Fruit fly (Drosophila melanogaster): ENCODE data around the gene alpha-PheRS.

The alpha-PheRS gene

DNA sequence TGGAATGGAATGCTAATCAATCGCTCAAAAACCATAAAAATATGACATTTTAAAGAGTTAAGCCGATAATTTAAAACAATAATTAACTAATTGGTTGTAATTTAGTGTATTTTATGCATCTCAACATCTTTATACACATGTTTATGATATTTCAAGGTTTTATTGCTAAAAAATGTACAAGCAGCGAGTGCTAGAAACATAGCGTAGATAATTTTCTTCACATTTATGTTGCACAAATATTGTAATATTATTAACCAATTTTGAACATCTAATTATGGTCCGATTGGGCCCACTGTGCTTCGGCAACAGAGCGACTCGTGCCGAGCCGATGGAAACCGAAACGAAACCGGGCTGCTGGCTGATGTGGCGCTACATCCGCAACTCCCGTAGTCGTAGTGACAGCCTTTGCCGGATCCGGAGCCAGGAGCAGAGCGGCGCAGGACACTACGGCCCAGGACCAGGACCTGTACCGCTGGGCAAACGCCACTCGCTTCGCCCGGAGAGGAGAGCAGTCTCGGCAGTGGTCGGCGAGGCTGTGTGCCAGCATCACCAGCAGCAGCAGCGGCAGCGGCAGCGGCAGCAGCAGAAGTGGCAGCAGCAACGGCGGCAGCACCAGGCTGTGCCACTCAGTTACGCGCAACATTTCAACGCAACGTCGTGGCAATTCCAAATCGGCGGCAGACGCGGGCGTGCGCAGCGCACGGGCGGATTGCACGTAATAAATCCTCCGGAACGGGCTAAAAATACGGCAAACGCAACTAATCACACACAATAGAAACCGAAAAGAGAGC, 33.0 kb upstream of the alpha-PheRS start, which contains the start of gene sdt:
sdt (plus strand) TSS at position 385 of the 791 bp plus-strand sequence.
- TF ChIP-seq fd96Ca (GFP tag; IDR thresholded peaks at IDR 0.05) = no peak
- no peak for TF ChIP-seq CG15710 (tag; optimal IDR thresholded peaks at IDR 0.05)
- no peak for TF ChIP-seq gl (tag; optimal IDR thresholded peaks at IDR 0.05)
- TF ChIP-seq CG8159 (tag; optimal IDR thresholded peaks at IDR 0.05) = peak; percentile 20
- TF ChIP-seq Pif1A (GFP tag; optimal IDR thresholded peaks at IDR 0.05) = no peak
- TF ChIP-seq CG13204 (GFP tag; optimal IDR thresholded peaks at IDR 0.05) = peak; percentile 69

DNA sequence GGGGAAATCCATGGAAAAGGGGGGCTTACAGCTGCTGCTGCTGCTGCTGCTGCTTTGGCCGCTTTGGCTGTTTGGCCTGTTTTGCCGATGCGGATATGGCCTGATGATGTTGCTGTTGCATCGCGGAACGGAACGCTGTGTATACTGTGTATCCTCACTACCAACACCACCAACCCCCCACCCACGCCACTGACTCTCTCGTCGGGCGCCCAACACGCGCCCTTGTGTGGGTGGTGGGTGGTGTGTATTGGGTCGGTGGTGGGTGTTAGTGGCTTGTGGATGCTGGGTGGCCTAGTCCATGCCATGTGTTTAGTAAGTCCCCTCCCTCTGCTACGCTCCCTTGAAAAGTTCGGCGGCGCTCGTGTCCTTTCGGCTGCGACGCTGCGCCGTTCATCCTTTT, 32.3 kb upstream of the alpha-PheRS start:
- TF ChIP-seq D1 (tag; optimal IDR thresholded peaks at IDR 0.05) = no peak
- peak; percentile 11; the same call in 1 of the 3 replicates for TF ChIP-seq fd96Ca (GFP tag; IDR thresholded peaks at IDR 0.05)
- TF ChIP-seq CG13204 (GFP tag; optimal IDR thresholded peaks at IDR 0.05) = peak; percentile 85
- peak; percentile 15; the same call in 1 of the 2 replicates for TF ChIP-seq CG12605 (GFP tag; IDR thresholded peaks at IDR 0.05)

DNA sequence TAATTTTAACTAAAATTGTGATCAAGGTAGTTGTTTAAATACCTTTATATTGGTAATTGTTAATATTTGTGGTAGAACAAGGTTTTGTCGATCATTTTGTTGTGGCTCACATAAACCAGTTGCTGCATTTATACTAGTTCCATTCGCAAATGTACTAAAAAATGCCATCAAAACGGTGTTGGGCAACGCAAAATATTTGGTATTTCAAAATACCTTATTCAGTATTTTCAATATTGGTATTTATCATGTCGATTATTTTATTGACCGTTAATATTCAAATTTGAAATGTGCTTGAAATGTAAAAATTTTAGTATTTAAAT, 31.6 kb upstream of the alpha-PheRS start, which contains the start of gene slpr:
slpr (minus strand) TSS at position 156 of the 320 bp plus-strand sequence.
- TF ChIP-seq CG14655 (GFP tag; optimal IDR thresholded peaks at IDR 0.05) (no peak), CG32121 (GFP tag; IDR thresholded peaks at IDR 0.05) (no peak), CG8159 (tag; optimal IDR thresholded peaks at IDR 0.05) (no peak), Pif1A (GFP tag; optimal IDR thresholded peaks at IDR 0.05) (no peak), CG15710 (tag; optimal IDR thresholded peaks at IDR 0.05) (no peak), CG13204 (GFP tag; optimal IDR thresholded peaks at IDR 0.05) (no peak), rn (GFP tag; IDR thresholded peaks at IDR 0.05) (no peak), CG17806 (tag; optimal IDR thresholded peaks at IDR 0.05) (no peak), Ets98B (GFP tag; IDR thresholded peaks at IDR 0.05) (no peak), CG4496 (GFP tag; IDR thresholded peaks at IDR 0.05) (no peak), CG34367 (tag; optimal IDR thresholded peaks at IDR 0.05) (no peak), CG8301 (tag; optimal IDR thresholded peaks at IDR 0.05) (no peak), CG12605 (GFP tag; IDR thresholded peaks at IDR 0.05) (no peak), fd96Ca (GFP tag; IDR thresholded peaks at IDR 0.05) (no peak), D1 (tag; optimal IDR thresholded peaks at IDR 0.05) (no peak), CG10348 (GFP tag; IDR thresholded peaks at IDR 0.05) (no peak), Snoo (tag; optimal IDR thresholded peaks at IDR 0.05) (no peak), EcR (GFP tag; optimal IDR thresholded peaks at IDR 0.05) (no peak), gl (tag; optimal IDR thresholded peaks at IDR 0.05) (no peak)

DNA sequence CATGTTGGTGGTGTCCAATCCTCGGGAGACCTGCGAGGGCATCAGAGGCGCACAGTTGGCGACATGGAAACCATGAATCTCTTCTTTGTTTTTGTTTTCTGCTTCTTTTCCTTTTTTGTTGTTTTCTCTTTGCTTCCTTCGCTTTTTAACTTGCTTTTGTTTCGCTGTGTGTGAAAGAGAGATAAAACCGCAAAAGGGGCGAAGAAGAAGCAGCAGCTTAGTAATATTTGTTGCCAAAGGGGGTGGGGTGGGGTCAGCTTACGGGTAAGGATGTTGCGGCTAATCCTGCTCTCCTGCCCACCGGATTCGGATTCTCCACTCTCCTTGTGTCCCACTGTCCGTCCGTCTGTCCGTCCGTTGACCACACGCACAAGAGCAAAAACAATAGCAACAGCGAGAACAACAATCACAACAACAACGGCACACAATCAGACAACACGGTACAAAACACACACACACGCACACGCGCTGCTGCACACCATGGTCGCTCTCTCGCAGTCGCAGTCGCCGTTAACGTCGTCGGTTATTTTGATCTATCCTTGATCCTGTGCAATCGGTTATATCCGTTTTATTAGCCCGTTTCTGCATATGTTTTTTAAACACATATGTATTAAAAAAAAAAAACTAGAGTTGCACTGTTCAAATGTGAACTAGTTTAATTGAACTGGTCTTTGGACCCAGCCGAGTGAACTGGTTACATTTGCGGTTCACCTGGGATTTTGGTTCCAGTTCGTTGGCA, 31.1 kb upstream of the alpha-PheRS start:
- no peak for TF ChIP-seq Pif1A (GFP tag; optimal IDR thresholded peaks at IDR 0.05)
- TF ChIP-seq CG13204 (GFP tag; optimal IDR thresholded peaks at IDR 0.05) = no peak
- TF ChIP-seq CG4496 (GFP tag; IDR thresholded peaks at IDR 0.05) = peak; percentile 39; the same call in 1 of the 3 replicates
- TF ChIP-seq gl (tag; optimal IDR thresholded peaks at IDR 0.05) = peak; percentile 56
- TF ChIP-seq CG12605 (GFP tag; IDR thresholded peaks at IDR 0.05) = peak; percentile 14; the same call in 1 of the 2 replicates
- TF ChIP-seq CG9948 (tag; optimal IDR thresholded peaks at IDR 0.05) = peak; percentile 26
- no peak for TF ChIP-seq CG14655 (GFP tag; optimal IDR thresholded peaks at IDR 0.05)
- no peak for TF ChIP-seq CG10348 (GFP tag; IDR thresholded peaks at IDR 0.05)
- TF ChIP-seq CG32121 (GFP tag; IDR thresholded peaks at IDR 0.05) = no peak
- no peak for TF ChIP-seq Pif1B (GFP tag; optimal IDR thresholded peaks at IDR 0.05)
- no peak for TF ChIP-seq Ets98B (GFP tag; IDR thresholded peaks at IDR 0.05)
- peak; percentile 41 for TF ChIP-seq CG15710 (tag; optimal IDR thresholded peaks at IDR 0.05)
- TF ChIP-seq EcR (GFP tag; optimal IDR thresholded peaks at IDR 0.05) = peak; percentile 38
- TF ChIP-seq CG8159 (tag; optimal IDR thresholded peaks at IDR 0.05) = peak; percentile 35
- TF ChIP-seq rn (GFP tag; IDR thresholded peaks at IDR 0.05) = no peak
- no peak for TF ChIP-seq CG8301 (tag; optimal IDR thresholded peaks at IDR 0.05)
- TF ChIP-seq fd96Ca (GFP tag; IDR thresholded peaks at IDR 0.05) = no peak
- no peak for TF ChIP-seq CG17806 (tag; optimal IDR thresholded peaks at IDR 0.05)
- TF ChIP-seq CG34367 (tag; optimal IDR thresholded peaks at IDR 0.05) = peak; percentile 46
- no peak for TF ChIP-seq D1 (tag; optimal IDR thresholded peaks at IDR 0.05)
- TF ChIP-seq Snoo (tag; optimal IDR thresholded peaks at IDR 0.05) = no peak

DNA sequence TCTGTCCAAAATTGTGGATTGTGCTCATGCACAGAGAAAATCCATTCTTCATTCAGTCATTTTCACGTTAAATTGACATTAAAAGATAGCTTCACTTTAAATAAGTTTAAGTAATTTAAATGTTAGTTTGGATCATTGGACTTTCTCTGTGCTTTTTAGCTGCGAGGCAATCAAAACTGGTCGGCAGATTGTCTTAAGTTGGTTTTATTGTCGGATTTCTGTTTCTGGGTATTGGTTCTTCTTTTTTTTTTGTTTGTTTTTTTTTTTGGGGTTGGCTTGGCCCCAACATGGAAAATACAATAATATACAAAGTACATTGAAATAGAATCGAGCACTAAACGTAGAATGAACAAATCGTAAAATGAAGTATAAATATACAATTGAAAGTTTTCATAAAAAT, 24.8 kb upstream of the alpha-PheRS start, which contains the start of gene CG2278:
CG2278 (minus strand) TSS at position 101 of the 400 bp plus-strand sequence.
- no peak for TF ChIP-seq Ets98B (GFP tag; IDR thresholded peaks at IDR 0.05)
- no peak for TF ChIP-seq Pif1A (GFP tag; optimal IDR thresholded peaks at IDR 0.05)
- TF ChIP-seq fd96Ca (GFP tag; IDR thresholded peaks at IDR 0.05) = no peak
- TF ChIP-seq CG17806 (tag; optimal IDR thresholded peaks at IDR 0.05) = no peak
- no peak for TF ChIP-seq CG10348 (GFP tag; IDR thresholded peaks at IDR 0.05)
- TF ChIP-seq CG13204 (GFP tag; optimal IDR thresholded peaks at IDR 0.05) = no peak
- TF ChIP-seq gl (tag; optimal IDR thresholded peaks at IDR 0.05) = no peak
- no peak for TF ChIP-seq CG32121 (GFP tag; IDR thresholded peaks at IDR 0.05)
- TF ChIP-seq CG4496 (GFP tag; IDR thresholded peaks at IDR 0.05) = no peak
- no peak for TF ChIP-seq CG14655 (GFP tag; optimal IDR thresholded peaks at IDR 0.05)
- no peak for TF ChIP-seq CG8159 (tag; optimal IDR thresholded peaks at IDR 0.05)
- no peak for TF ChIP-seq Snoo (tag; optimal IDR thresholded peaks at IDR 0.05)
- no peak for TF ChIP-seq CG34367 (tag; optimal IDR thresholded peaks at IDR 0.05)
- no peak for TF ChIP-seq D1 (tag; optimal IDR thresholded peaks at IDR 0.05)
- no peak for TF ChIP-seq EcR (GFP tag; optimal IDR thresholded peaks at IDR 0.05)
- TF ChIP-seq CG12605 (GFP tag; IDR thresholded peaks at IDR 0.05) = no peak
- TF ChIP-seq CG15710 (tag; optimal IDR thresholded peaks at IDR 0.05) = no peak
- TF ChIP-seq rn (GFP tag; IDR thresholded peaks at IDR 0.05) = no peak

Data from whole organism, pupa.